Fruit fly (Drosophila melanogaster): ENCODE data around the gene ChAT.
A peak's percentile ranks its signal among the peaks of the same experiment; 100 is the strongest.

The ChAT gene

dm6 chr3R:18670441-18671111 is 34.7 kb upstream of the ChAT start (continued):
- TF ChIP-seq chinmo (GFP tag; IDR thresholded peaks at IDR 0.05; ENCODE audit: partially characterized antibody): 0 out of 4 replicates have a peak, but pooled peaks have one; percentile 19
- peak; percentile 14 for TF ChIP-seq CG9437 (GFP tag; optimal IDR thresholded peaks at IDR 0.05)
- TF ChIP-seq CG9932 (GFP tag; IDR thresholded peaks at IDR 0.05): no peak
- TF ChIP-seq MTF-1 (GFP tag; optimal IDR thresholded peaks at IDR 0.05; ENCODE audit: borderline replicate concordance): no peak
- TF ChIP-seq aop (GFP tag; IDR thresholded peaks at IDR 0.05): no peak
- no peak for TF ChIP-seq MESR4 (GFP tag; optimal IDR thresholded peaks at IDR 0.05)
- TF ChIP-seq onecut (GFP tag; IDR thresholded peaks at IDR 0.05): no peak; the same call in 1 of the 2 replicates
- TF ChIP-seq ab (GFP tag; optimal IDR thresholded peaks at IDR 0.05): no peak
- TF ChIP-seq pzg (GFP tag; optimal IDR thresholded peaks at IDR 0.05): no peak
- no peak; the same call in 1 of the 2 replicates for TF ChIP-seq seq (GFP tag; IDR thresholded peaks at IDR 0.05)
- no peak for TF ChIP-seq CG14050 (GFP tag; IDR thresholded peaks at IDR 0.05)
- no peak for TF ChIP-seq CrebB (tag; optimal IDR thresholded peaks at IDR 0.05)
- no peak for TF ChIP-seq vfl (GFP tag; optimal IDR thresholded peaks at IDR 0.05)
- TF ChIP-seq maf-S (GFP tag; optimal IDR thresholded peaks at IDR 0.05): no peak
- peak; percentile 39 for TF ChIP-seq CG1603 (tag; optimal IDR thresholded peaks at IDR 0.05)
- TF ChIP-seq CG3163 (GFP tag; optimal IDR thresholded peaks at IDR 0.05): no peak
- peak; percentile 5 for TF ChIP-seq tin (GFP tag; optimal IDR thresholded peaks at IDR 0.05)
- peak; percentile 24 for TF ChIP-seq CG6813 (GFP tag; optimal IDR thresholded peaks at IDR 0.05)
- TF ChIP-seq gcm2 (GFP tag; optimal IDR thresholded peaks at IDR 0.05): no peak
- TF ChIP-seq CTCF (GFP tag; optimal IDR thresholded peaks at IDR 0.05): no peak
- peak; percentile 75 for TF ChIP-seq CG30403 (GFP tag; optimal IDR thresholded peaks at IDR 0.05)
- TF ChIP-seq dm (GFP tag; optimal IDR thresholded peaks at IDR 0.05): no peak
- TF ChIP-seq CG9215 (GFP tag; IDR thresholded peaks at IDR 0.05): no peak
- peak; percentile 36; the same call in 1 of the 2 replicates for TF ChIP-seq CG32767 (GFP tag; IDR thresholded peaks at IDR 0.05)
- TF ChIP-seq CG14667 (GFP tag; IDR thresholded peaks at IDR 0.05): no peak
- TF ChIP-seq Hand (GFP tag; optimal IDR thresholded peaks at IDR 0.05): no peak
- no peak for TF ChIP-seq exex (tag; optimal IDR thresholded peaks at IDR 0.05)
- no peak for TF ChIP-seq Dip2 (GFP tag; IDR thresholded peaks at IDR 0.05)
- TF ChIP-seq dpn (GFP tag; optimal IDR thresholded peaks at IDR 0.05): peak in 1 of 2 experiments; percentile 43
- peak; percentile 43 for TF ChIP-seq ewg (GFP tag; optimal IDR thresholded peaks at IDR 0.05)
- TF ChIP-seq CG16813 (GFP tag; IDR thresholded peaks at IDR 0.05; ENCODE audit: partially characterized antibody): no peak
- TF ChIP-seq inv (GFP tag; IDR thresholded peaks at IDR 0.05; ENCODE audit: partially characterized antibody): no peak
- no peak for TF ChIP-seq sqz (GFP tag; optimal IDR thresholded peaks at IDR 0.05)
- TF ChIP-seq Opbp (GFP tag; IDR thresholded peaks at IDR 0.05; ENCODE audit: partially characterized antibody): no peak
- no peak for TF ChIP-seq C15 (GFP tag; IDR thresholded peaks at IDR 0.05)
- no peak; the same call in 1 of the 2 replicates for TF ChIP-seq CG4404 (GFP tag; IDR thresholded peaks at IDR 0.05)
- no peak for TF ChIP-seq CG15479 (GFP tag; optimal IDR thresholded peaks at IDR 0.05)
- TF ChIP-seq run (tag; optimal IDR thresholded peaks at IDR 0.05): peak; percentile 33
- no peak for TF ChIP-seq jing (GFP tag; optimal IDR thresholded peaks at IDR 0.05)
- no peak for TF ChIP-seq tna (GFP tag; IDR thresholded peaks at IDR 0.05; ENCODE audit: partially characterized antibody)
- peak; percentile 5 for TF ChIP-seq twi (tag; optimal IDR thresholded peaks at IDR 0.05)
- TF ChIP-seq CG7987 (GFP tag; optimal IDR thresholded peaks at IDR 0.05): no peak
- no peak for TF ChIP-seq bigmax (GFP tag; optimal IDR thresholded peaks at IDR 0.05)
- no peak for TF ChIP-seq stc (GFP tag; IDR thresholded peaks at IDR 0.05)
- no peak for TF ChIP-seq CG17802 (tag; optimal IDR thresholded peaks at IDR 0.05)
- peak; percentile 22 for TF ChIP-seq Nf-YB (GFP tag; optimal IDR thresholded peaks at IDR 0.05)
- no peak for TF ChIP-seq hth (optimal IDR thresholded peaks at IDR 0.05)
- no peak for TF ChIP-seq Kr (GFP tag; optimal IDR thresholded peaks at IDR 0.05)
- no peak for TF ChIP-seq tgo (GFP tag; IDR thresholded peaks at IDR 0.05)
- peak; percentile 41 for TF ChIP-seq Meics (GFP tag; optimal IDR thresholded peaks at IDR 0.05)
- no peak for TF ChIP-seq toy (GFP tag; IDR thresholded peaks at IDR 0.05)

All from whole organism, embryonic.